Worm (Caenorhabditis elegans): ENCODE data around the gene Y102A5C.40.

- no peak for TF ChIP-seq mep-1 (tag; optimal IDR thresholded peaks at IDR 0.05)
- no peak for TF ChIP-seq sox-4 (tag; optimal IDR thresholded peaks at IDR 0.05)
- no peak for TF ChIP-seq nhr-11 (tag; optimal IDR thresholded peaks at IDR 0.05)
- no peak for TF ChIP-seq lin-13 (GFP tag; optimal IDR thresholded peaks at IDR 0.05)
- TF ChIP-seq sup-37 (GFP tag; optimal IDR thresholded peaks at IDR 0.05): no peak
- no peak for TF ChIP-seq tlp-1 (tag; optimal IDR thresholded peaks at IDR 0.05)
- no peak for TF ChIP-seq sptf-1 (tag; optimal IDR thresholded peaks at IDR 0.05)
These were observed 22.6 kb upstream of the Y102A5C.40 start, which contains the start of the genes clc-12 and clec-240 for ce11 chrV:17009342-17010064.

All from whole organism, L1 larva.